In genomic region chrIII:3921646-3922328, ce11 we compare ENCODE assay signal across 5 worm cellular contexts.
TF ChIP-seq lines count a peak whose summit lies in the region.

Gene metl-6 (minus strand): TSS chrIII:3921711.
Gene nit-1 (plus strand): TSS chrIII:3922207.

TF ChIP-seq in whole organism, L1 larva, 84 proteins besides CTCF, POLR2A, EP300 and RAD21 (continues in another document):
- TF ChIP-seq blmp-1 (tag; optimal IDR thresholded peaks at IDR 0.05; lab: Kevin White, UChicago), result peak; percentile 42
- no peak for TF ChIP-seq sup-37 (GFP tag; optimal IDR thresholded peaks at IDR 0.05; lab: Kevin White, UChicago)
- no peak for TF ChIP-seq dsc-1 (tag; optimal IDR thresholded peaks at IDR 0.05; lab: Kevin White, UChicago)
- TF ChIP-seq F16B12.6 (tag; optimal IDR thresholded peaks at IDR 0.05; lab: Kevin White, UChicago), result no peak
- TF ChIP-seq Y116A8C.19 (tag; optimal IDR thresholded peaks at IDR 0.05; lab: Kevin White, UChicago; ENCODE audit: borderline replicate concordance), result no peak
- TF ChIP-seq fos-1 (tag; optimal IDR thresholded peaks at IDR 0.05; lab: Kevin White, UChicago), result no peak
- no peak for TF ChIP-seq snu-23 (GFP tag; optimal IDR thresholded peaks at IDR 0.05; lab: Kevin White, UChicago)
- TF ChIP-seq skn-1 (tag; optimal IDR thresholded peaks at IDR 0.05; lab: Kevin White, UChicago), result peak; percentile 57
- TF ChIP-seq lsy-2 (tag; optimal IDR thresholded peaks at IDR 0.05; lab: Kevin White, UChicago), result peak; percentile 23 to 54
- TF ChIP-seq lin-35 (GFP tag; optimal IDR thresholded peaks at IDR 0.05; lab: Kevin White, UChicago), result peak; percentile 63 to 90
- no peak for TF ChIP-seq ztf-4 (tag; optimal IDR thresholded peaks at IDR 0.05; lab: Kevin White, UChicago)
- peak; percentile 65 to 88 (median 78) for TF ChIP-seq dpl-1 (GFP tag; optimal IDR thresholded peaks at IDR 0.05; lab: Kevin White, UChicago)
- peak in 1 of 6 experiments; percentile 7 for TF ChIP-seq elt-3 (tag; optimal IDR thresholded peaks at IDR 0.05; lab: Kevin White, UChicago)
- no peak for TF ChIP-seq fkh-10 (GFP tag; optimal IDR thresholded peaks at IDR 0.05; lab: Kevin White, UChicago)
- no peak for TF ChIP-seq mef-2 (tag; optimal IDR thresholded peaks at IDR 0.05; lab: Kevin White, UChicago)
- TF ChIP-seq elt-2 (tag; optimal IDR thresholded peaks at IDR 0.05; lab: Kevin White, UChicago), result no peak
- peak; percentile 14 for TF ChIP-seq nhr-71 (tag; optimal IDR thresholded peaks at IDR 0.05; lab: Kevin White, UChicago)

TF ChIP-seq in whole organism, L2 larva, 48 proteins besides CTCF, POLR2A, EP300 and RAD21:
- TF ChIP-seq sma-9 (GFP tag; optimal IDR thresholded peaks at IDR 0.05; lab: Kevin White, UChicago), result peak; percentile 39
- no peak for TF ChIP-seq sma-9 (tag; optimal IDR thresholded peaks at IDR 0.05; lab: Kevin White, UChicago)
- TF ChIP-seq mbf-1 (tag; optimal IDR thresholded peaks at IDR 0.05; lab: Kevin White, UChicago), result no peak
- TF ChIP-seq skn-1 (tag; optimal IDR thresholded peaks at IDR 0.05; lab: Kevin White, UChicago), result peak; percentile 91
- peak; percentile 76 for TF ChIP-seq gmeb-1 (tag; optimal IDR thresholded peaks at IDR 0.05; lab: Kevin White, UChicago)
- TF ChIP-seq unc-55 (GFP tag; optimal IDR thresholded peaks at IDR 0.05; lab: Kevin White, UChicago), result peak; percentile 37
- no peak for TF ChIP-seq zag-1 (tag; optimal IDR thresholded peaks at IDR 0.05; lab: Kevin White, UChicago)
- peak; percentile 36 for TF ChIP-seq fos-1 (tag; optimal IDR thresholded peaks at IDR 0.05; lab: Kevin White, UChicago)
- TF ChIP-seq lsy-2 (tag; optimal IDR thresholded peaks at IDR 0.05; lab: Kevin White, UChicago), result peak in 1 of 2 experiments; percentile 32
- TF ChIP-seq nhr-21 (tag; optimal IDR thresholded peaks at IDR 0.05; lab: Kevin White, UChicago), result peak; percentile 8

TF ChIP-seq in whole organism, L3 larva, 47 proteins besides CTCF, POLR2A, EP300 and RAD21 (continues in another document):
- peak; percentile 40 for TF ChIP-seq pqm-1 (tag; optimal IDR thresholded peaks at IDR 0.05; lab: Kevin White, UChicago)
- no peak for TF ChIP-seq egl-5 (tag; optimal IDR thresholded peaks at IDR 0.05; lab: Kevin White, UChicago)
- TF ChIP-seq skn-1 (tag; optimal IDR thresholded peaks at IDR 0.05; lab: Kevin White, UChicago), result peak; percentile 6
- TF ChIP-seq mml-1 (tag; optimal IDR thresholded peaks at IDR 0.05; lab: Kevin White, UChicago), result no peak
- TF ChIP-seq fos-1 (tag; optimal IDR thresholded peaks at IDR 0.05; lab: Kevin White, UChicago), result no peak
- TF ChIP-seq ceh-28 (tag; optimal IDR thresholded peaks at IDR 0.05; lab: Kevin White, UChicago), result no peak
- no peak for TF ChIP-seq aly-2 (tag; optimal IDR thresholded peaks at IDR 0.05; lab: Kevin White, UChicago)
- TF ChIP-seq lin-39 (tag; optimal IDR thresholded peaks at IDR 0.05; lab: Kevin White, UChicago), result no peak
- TF ChIP-seq ceh-9 (tag; optimal IDR thresholded peaks at IDR 0.05; lab: Kevin White, UChicago), result no peak
- no peak for TF ChIP-seq ztf-4 (tag; optimal IDR thresholded peaks at IDR 0.05; lab: Kevin White, UChicago)
- TF ChIP-seq R02D3.7 (tag; optimal IDR thresholded peaks at IDR 0.05; lab: Kevin White, UChicago), result no peak
- no peak for TF ChIP-seq nhr-23 (tag; optimal IDR thresholded peaks at IDR 0.05; lab: Kevin White, UChicago)
- no peak for TF ChIP-seq elt-3 (tag; optimal IDR thresholded peaks at IDR 0.05; lab: Kevin White, UChicago)
- no peak for TF ChIP-seq elt-1 (tag; optimal IDR thresholded peaks at IDR 0.05; lab: Kevin White, UChicago)
- no peak for TF ChIP-seq tbx-2 (tag; optimal IDR thresholded peaks at IDR 0.05; lab: Kevin White, UChicago)
- no peak for TF ChIP-seq ceh-16 (tag; optimal IDR thresholded peaks at IDR 0.05; lab: Kevin White, UChicago)
- TF ChIP-seq jun-1 (tag; optimal IDR thresholded peaks at IDR 0.05; lab: Kevin White, UChicago), result no peak
- TF ChIP-seq sea-2 (GFP tag; optimal IDR thresholded peaks at IDR 0.05; lab: Kevin White, UChicago), result no peak
- no peak for TF ChIP-seq zag-1 (tag; optimal IDR thresholded peaks at IDR 0.05; lab: Kevin White, UChicago)
- TF ChIP-seq unc-39 (tag; optimal IDR thresholded peaks at IDR 0.05; lab: Kevin White, UChicago), result no peak
- no peak for TF ChIP-seq mdl-1 (tag; optimal IDR thresholded peaks at IDR 0.05; lab: Kevin White, UChicago)
- no peak for TF ChIP-seq nhr-77 (tag; optimal IDR thresholded peaks at IDR 0.05; lab: Kevin White, UChicago)
- peak; percentile 17 for TF ChIP-seq elt-2 (tag; optimal IDR thresholded peaks at IDR 0.05; lab: Kevin White, UChicago)
- TF ChIP-seq ztf-11 (tag; optimal IDR thresholded peaks at IDR 0.05; lab: Kevin White, UChicago), result no peak
- TF ChIP-seq nhr-11 (tag; optimal IDR thresholded peaks at IDR 0.05; lab: Kevin White, UChicago), result no peak

TF ChIP-seq in whole organism, L4 larva, 104 proteins besides CTCF, POLR2A, EP300 and RAD21:
- TF ChIP-seq lin-29 (GFP tag; IDR thresholded peaks at IDR 0.05; lab: Robert Waterston, UW) (no peak), lir-3 (tag; optimal IDR thresholded peaks at IDR 0.05; lab: Kevin White, UChicago) (no peak), aha-1 (tag; lab: Kevin White, UChicago) (peak; percentile 97), dmd-6 (GFP tag; IDR thresholded peaks at IDR 0.05; lab: Robert Waterston, UW) (peak; percentile 21; the same call in 1 of the 2 replicates), R02D3.7 (tag; optimal IDR thresholded peaks at IDR 0.05; lab: Kevin White, UChicago) (no peak), nhr-102 (tag; optimal IDR thresholded peaks at IDR 0.05; lab: Kevin White, UChicago) (no peak), lin-15B (tag; optimal IDR thresholded peaks at IDR 0.05; lab: Kevin White, UChicago) (no peak), hif-1 (tag; optimal IDR thresholded peaks at IDR 0.05; lab: Kevin White, UChicago) (peak; percentile 68 to 95), nhr-77 (tag; optimal IDR thresholded peaks at IDR 0.05; lab: Kevin White, UChicago) (no peak), php-3 (GFP tag; IDR thresholded peaks at IDR 0.05; lab: Robert Waterston, UW) (no peak), ces-1 (GFP tag; optimal IDR thresholded peaks at IDR 0.05; lab: Kevin White, UChicago) (no peak), dve-1 (tag; optimal IDR thresholded peaks at IDR 0.05; lab: Kevin White, UChicago; ENCODE audit: insufficient read depth) (peak; percentile 13), F37D6.2 (tag; optimal IDR thresholded peaks at IDR 0.05; lab: Kevin White, UChicago) (no peak), mep-1 (tag; optimal IDR thresholded peaks at IDR 0.05; lab: Kevin White, UChicago) (no peak), dpl-1 (GFP tag; optimal IDR thresholded peaks at IDR 0.05; lab: Kevin White, UChicago) (peak; percentile 74), T20F7.1 (GFP tag; optimal IDR thresholded peaks at IDR 0.05; lab: Kevin White, UChicago) (peak; percentile 82), nhr-28 (tag; optimal IDR thresholded peaks at IDR 0.05; lab: Kevin White, UChicago) (peak; percentile 84), nhr-42 (GFP tag; IDR thresholded peaks at IDR 0.05; lab: Robert Waterston, UW) (no peak), daf-16 (GFP tag; optimal IDR thresholded peaks at IDR 0.05; lab: Kevin White, UChicago) (no peak), daf-16 (tag; optimal IDR thresholded peaks at IDR 0.05; lab: Kevin White, UChicago) (peak; percentile 39), pqm-1 (tag; optimal IDR thresholded peaks at IDR 0.05; lab: Kevin White, UChicago) (no peak), Y48G9A.11 (GFP tag; IDR thresholded peaks at IDR 0.05; lab: Robert Waterston, UW) (0 out of 2 replicates have a peak, but pooled peaks have one; percentile 22)
TF ChIP-seq in whole organism, L4 larva: peak in this region for 9.

TF ChIP-seq in whole organism, young adult, 124 proteins besides CTCF, POLR2A, EP300 and RAD21:
- TF ChIP-seq lin-26 (GFP tag; IDR thresholded peaks at IDR 0.05; lab: Robert Waterston, UW) (no peak), ztf-28 (GFP tag; IDR thresholded peaks at IDR 0.05; lab: Robert Waterston, UW) (no peak), lin-35 (GFP tag; optimal IDR thresholded peaks at IDR 0.05; lab: Kevin White, UChicago) (peak in 1 of 3 experiments; percentile 10), lin-54 (GFP tag; optimal IDR thresholded peaks at IDR 0.05; lab: Kevin White, UChicago) (peak; percentile 10), attf-3 (GFP tag; conservative IDR thresholded peaks at IDR 0.05; lab: Robert Waterston, UW) (peak; percentile 48; the same call in 1 of the 2 replicates), Y53G8AR.9 (GFP tag; conservative IDR thresholded peaks at IDR 0.05; lab: Robert Waterston, UW) (no peak)
